Worm (Caenorhabditis elegans) whole organism, L4 larva: ENCODE measurements around the gene mmcm-1.

Experiments used
- ZK546.5 ChIP-seq, 2 experiments: sonication (generic microtip); optimal IDR thresholded peaks; 2 replicates each; lab custom pipeline; 2017; ENCODE audit warnings: missing biosample characterization in 2 of 2, missing genetic modification characterization in 2 of 2
- dmd-8 ChIP-seq: fragments of 200-800 bp; sonication (Bioruptor generic); IDR thresholded peaks from 2 replicates; pipeline ENCODE4 v1.3.6; 2022; ENCODE audit warnings: missing genetic modification characterization, missing compliant biosample characterization
- dpl-1 ChIP-seq: fragments of 150-350 bp; optimal IDR thresholded peaks from 2 replicates; lab custom pipeline; 2014; ENCODE audit warnings: missing biosample characterization, missing genetic modification reagents, missing genetic modification characterization
- fos-1 ChIP-seq: fragments of 150-350 bp; optimal IDR thresholded peaks from 2 replicates; lab custom pipeline; 2014; ENCODE audit warnings: missing biosample characterization, missing genetic modification characterization
- mep-1 ChIP-seq: fragments of 150-350 bp; sonication (generic microtip); optimal IDR thresholded peaks from 3 replicates; lab custom pipeline; 2014; ENCODE audit warnings: missing biosample characterization, missing genetic modification characterization
- nhr-6 ChIP-seq: fragments of 150-350 bp; optimal IDR thresholded peaks from 2 replicates; lab custom pipeline; 2014; ENCODE audit warnings: missing biosample characterization, missing genetic modification characterization
- sdz-12 ChIP-seq: fragments of 200-800 bp; sonication (Bioruptor generic); optimal IDR thresholded peaks from 2 replicates; lab custom pipeline; 2018; ENCODE audit warnings: mild to moderate bottlenecking, missing genetic modification characterization, missing compliant biosample characterization
- unc-62 ChIP-seq, 3 experiments: fragments of 150-350 bp in 1 of 3; sonication (generic microtip); optimal IDR thresholded peaks in 2 of 3; peaks in 1 of 3; 1 replicate in 1 of 3; 2 replicates in 2 of 3; lab custom pipeline; 2014 to 2017; ENCODE audit warnings: missing biosample characterization in 3 of 3, missing genetic modification characterization in 3 of 3, missing genetic modification reagents in 3 of 3, missing genotype in 1 of 3

DNA sequence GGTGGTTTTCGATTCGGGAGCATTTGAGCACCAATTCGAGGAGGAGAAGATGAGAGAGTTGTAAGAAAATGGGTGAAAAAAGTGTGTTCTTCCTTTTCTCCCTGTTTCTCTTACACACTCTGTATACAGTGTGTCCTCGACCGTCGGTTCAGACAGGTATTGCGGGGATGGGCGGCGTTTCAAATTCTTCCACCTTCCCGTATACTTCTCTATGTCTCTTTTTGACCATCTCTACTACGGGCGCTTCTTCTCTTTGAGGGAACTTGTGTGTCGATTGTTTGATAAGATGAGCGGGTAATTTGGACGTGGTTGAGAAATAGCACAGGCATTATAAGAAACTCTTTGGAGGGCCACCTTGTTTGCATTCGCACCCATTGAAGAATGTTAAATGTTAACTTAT, 19.9 kb downstream of the mmcm-1 start:
- TF ChIP-seq fos-1: no peak
- TF ChIP-seq mep-1 (tag; lab: Kevin White, UChicago): peak; percentile 33
- peak; percentile 44 for TF ChIP-seq nhr-6
- no peak for TF ChIP-seq ZK546.5 (tag; optimal IDR thresholded peaks at IDR 0.05; lab: Kevin White, UChicago)
- TF ChIP-seq dmd-8 (GFP tag; lab: Robert Waterston, UW): no peak
- TF ChIP-seq unc-62 (GFP tag; optimal IDR thresholded peaks at IDR 0.05 in 1 of 2; lab: Kevin White, UChicago): no peak
- TF ChIP-seq unc-62 (tag; optimal IDR thresholded peaks at IDR 0.05; lab: Kevin White, UChicago): no peak
- TF ChIP-seq sdz-12 (GFP tag; lab: Kevin White, UChicago): no peak
- TF ChIP-seq dpl-1 (GFP tag; lab: Kevin White, UChicago): peak; percentile 42
